Worm (Caenorhabditis elegans) whole organism, L4 larva: ENCODE results near the gene pph-4.1.

ENCODE experiments used
- D1046.2 ChIP-seq: fragments of 200-800 bp; sonication (Bioruptor generic); IDR thresholded peaks from 2 replicates; pipeline ENCODE4 v1.3.6; 2022; ENCODE audit warnings: missing genetic modification characterization, missing compliant biosample characterization
- R02D3.7 ChIP-seq: fragments of 150-350 bp; sonication (generic microtip); optimal IDR thresholded peaks from 3 replicates; lab custom pipeline; 2014; ENCODE audit warnings: missing biosample characterization, missing genetic modification characterization
- T26A8.4 ChIP-seq: fragments of 200-800 bp; sonication (Bioruptor generic); IDR thresholded peaks from 2 replicates; pipeline ENCODE4 v1.3.6; 2022; ENCODE audit warnings: missing genetic modification characterization, missing compliant biosample characterization
- Y105C5A.15 ChIP-seq: fragments of 200-800 bp; sonication (Bioruptor generic); IDR thresholded peaks from 2 replicates; pipeline ENCODE4 v1.3.6; 2022; ENCODE audit warnings: missing genetic modification characterization, missing compliant biosample characterization
- Y5F2A.4 ChIP-seq: fragments of 200-800 bp; sonication (Bioruptor generic); optimal IDR thresholded peaks from 2 replicates; lab custom pipeline; 2018; ENCODE audit warnings: mild to moderate bottlenecking, missing genetic modification characterization, missing compliant biosample characterization
- Y75B8A.6 ChIP-seq: fragments of 200-800 bp; sonication (Bioruptor generic); IDR thresholded peaks from 2 replicates; pipeline ENCODE4 v1.3.6; 2022; ENCODE audit warnings: missing genetic modification reagents, missing genetic modification characterization, missing compliant biosample characterization
- ZK337.2 ChIP-seq: fragments of 200-800 bp; sonication (Bioruptor generic); IDR thresholded peaks from 2 replicates; pipeline ENCODE4 v1.3.6; 2022; ENCODE audit warnings: missing genetic modification reagents, missing genetic modification characterization, missing compliant biosample characterization
- aha-1 ChIP-seq: fragments of 150-350 bp; peaks from one replicate; lab custom pipeline; 2014; ENCODE audit warnings: missing biosample characterization, missing genetic modification characterization
- aly-2 ChIP-seq: sonication (generic microtip); optimal IDR thresholded peaks from 2 replicates; lab custom pipeline; 2018; ENCODE audit warnings: missing biosample characterization, missing genetic modification characterization
- ama-1 ChIP-seq: fragments of 150-350 bp; optimal IDR thresholded peaks from 2 replicates; lab custom pipeline; 2014; ENCODE audit warnings: inconsistent platforms, mixed read lengths
- ceh-28 ChIP-seq: fragments of 150-350 bp; optimal IDR thresholded peaks from 2 replicates; lab custom pipeline; 2014; ENCODE audit warnings: missing biosample characterization, missing genetic modification reagents, missing genetic modification characterization
- ceh-32 ChIP-seq: sonication (generic microtip); optimal IDR thresholded peaks from 2 replicates; lab custom pipeline; 2016; ENCODE audit warnings: mild to moderate bottlenecking, missing genetic modification characterization, missing compliant biosample characterization; ENCODE audit not compliant: poor library complexity
- ceh-82 ChIP-seq: sonication (generic microtip); optimal IDR thresholded peaks from 2 replicates; lab custom pipeline; 2017; ENCODE audit warnings: missing biosample characterization, missing genetic modification characterization
- ces-1 ChIP-seq: fragments of 150-350 bp; sonication (generic microtip); optimal IDR thresholded peaks from 4 replicates; lab custom pipeline; 2014; ENCODE audit warnings: missing biosample characterization, missing genetic modification reagents, missing genetic modification characterization
- daf-16 ChIP-seq, 3 experiments: sonication (generic microtip); optimal IDR thresholded peaks; 2 replicates each; lab custom pipeline; 2016 to 2017; ENCODE audit warnings: missing genetic modification characterization in 3 of 3, missing genetic modification reagents in 3 of 3, mild to moderate bottlenecking in 2 of 3, missing compliant biosample characterization in 2 of 3, missing biosample characterization in 1 of 3, moderate library complexity in 1 of 3
- dpl-1 ChIP-seq: fragments of 150-350 bp; optimal IDR thresholded peaks from 2 replicates; lab custom pipeline; 2014; ENCODE audit warnings: missing biosample characterization, missing genetic modification reagents, missing genetic modification characterization
- dve-1 ChIP-seq: sonication (generic microtip); optimal IDR thresholded peaks from 2 replicates; lab custom pipeline; 2017; ENCODE audit warnings: antibody characterized with exemption, mild to moderate bottlenecking, missing genetic modification characterization, missing compliant biosample characterization; ENCODE audit not compliant: insufficient read depth
- egl-27 ChIP-seq: sonication (generic microtip); optimal IDR thresholded peaks from 3 replicates; lab custom pipeline; 2017; ENCODE audit warnings: missing biosample characterization, missing genetic modification reagents, missing genetic modification characterization
- gei-8 ChIP-seq: fragments of 200-800 bp; sonication (Bioruptor generic); optimal IDR thresholded peaks from 2 replicates; lab custom pipeline; 2018; ENCODE audit warnings: mild to moderate bottlenecking, missing genetic modification characterization, missing compliant biosample characterization
- hlh-30 ChIP-seq: sonication (generic microtip); optimal IDR thresholded peaks from 2 replicates; lab custom pipeline; 2017; ENCODE audit warnings: antibody characterized with exemption, mild to moderate bottlenecking, missing genetic modification characterization, missing compliant biosample characterization; ENCODE audit not compliant: insufficient read depth
- lin-13 ChIP-seq: fragments of 150-350 bp; optimal IDR thresholded peaks from 2 replicates; lab custom pipeline; 2014; ENCODE audit warnings: missing biosample characterization, missing genetic modification reagents, missing genetic modification characterization
- lin-15B ChIP-seq: fragments of 150-350 bp; sonication (generic microtip); optimal IDR thresholded peaks from 3 replicates; lab custom pipeline; 2014; ENCODE audit warnings: missing biosample characterization, missing genetic modification characterization
- lin-38 ChIP-seq: fragments of 200-800 bp; sonication (Bioruptor generic); IDR thresholded peaks from 2 replicates; pipeline ENCODE4 v1.3.6; 2022; ENCODE audit warnings: missing genetic modification reagents, missing genetic modification characterization, missing compliant biosample characterization
- lin-39 ChIP-seq: fragments of 150-350 bp; optimal IDR thresholded peaks from 2 replicates; lab custom pipeline; 2014; ENCODE audit warnings: missing biosample characterization, missing genetic modification reagents, missing genetic modification characterization
- lir-3 ChIP-seq: sonication (generic microtip); optimal IDR thresholded peaks from 2 replicates; lab custom pipeline; 2016; ENCODE audit warnings: mild to moderate bottlenecking, missing genetic modification characterization, missing compliant biosample characterization
- lsy-2 ChIP-seq, 2 experiments: fragments of 150-350 bp in 1 of 2; sonication (generic microtip) in 1 of 2; optimal IDR thresholded peaks; 2 replicates each; lab custom pipeline; 2014 to 2017; ENCODE audit warnings: missing biosample characterization in 2 of 2, missing genetic modification characterization in 2 of 2
- mdl-1 ChIP-seq, 2 experiments: fragments of 150-350 bp in 1 of 2; sonication (generic microtip) in 1 of 2; optimal IDR thresholded peaks; 2 replicates each; lab custom pipeline; 2014 to 2017; ENCODE audit warnings: missing biosample characterization in 2 of 2, missing genetic modification characterization in 2 of 2
- mes-2 ChIP-seq: sonication (generic microtip); optimal IDR thresholded peaks from 2 replicates; lab custom pipeline; 2016; ENCODE audit warnings: missing genotype, mild to moderate bottlenecking, missing genetic modification characterization, missing compliant biosample characterization; ENCODE audit not compliant: poor library complexity, severe bottlenecking
- mxl-3 ChIP-seq: fragments of 200-800 bp; sonication (Bioruptor generic); optimal IDR thresholded peaks from 2 replicates; lab custom pipeline; 2018; ENCODE audit warnings: mild to moderate bottlenecking, missing genetic modification characterization, missing compliant biosample characterization
- nhr-102 ChIP-seq: sonication (generic microtip); optimal IDR thresholded peaks from 2 replicates; lab custom pipeline; 2016; ENCODE audit warnings: mild to moderate bottlenecking, missing genetic modification characterization, moderate library complexity, missing compliant biosample characterization
- nhr-28 ChIP-seq: fragments of 150-350 bp; optimal IDR thresholded peaks from 2 replicates; lab custom pipeline; 2014; ENCODE audit warnings: missing biosample characterization, missing genetic modification characterization
- nhr-42 ChIP-seq: fragments of 200-800 bp; sonication (Bioruptor generic); IDR thresholded peaks from 2 replicates; pipeline ENCODE4 v1.3.6; 2022; ENCODE audit warnings: missing genetic modification characterization, missing compliant biosample characterization
- nhr-48 ChIP-seq: sonication (generic microtip); optimal IDR thresholded peaks from 2 replicates; lab custom pipeline; 2016; ENCODE audit warnings: mild to moderate bottlenecking, missing genetic modification characterization, missing compliant biosample characterization
- nhr-77 ChIP-seq: fragments of 150-350 bp; optimal IDR thresholded peaks from 2 replicates; lab custom pipeline; 2014; ENCODE audit warnings: missing biosample characterization, missing genetic modification characterization
- pha-4 ChIP-seq, 2 experiments: fragments of 150-350 bp in 1 of 2; fragments of 200-800 bp in 1 of 2; sonication (Bioruptor generic) in 1 of 2; IDR thresholded peaks in 1 of 2; optimal IDR thresholded peaks in 1 of 2; 2 replicates each; pipeline versions ENCODE4 v1.3.6 to Lab custom; 2014 to 2022; ENCODE audit warnings: missing genetic modification characterization in 2 of 2, missing genetic modification reagents in 2 of 2, missing biosample characterization in 1 of 2, missing compliant biosample characterization in 1 of 2
- php-3 ChIP-seq: fragments of 200-800 bp; sonication (Bioruptor generic); IDR thresholded peaks from 2 replicates; pipeline ENCODE4 v1.3.6; 2022; ENCODE audit warnings: missing genetic modification reagents, missing genetic modification characterization, missing compliant biosample characterization
- pqm-1 ChIP-seq: sonication (generic microtip); optimal IDR thresholded peaks from 2 replicates; lab custom pipeline; 2017; ENCODE audit warnings: missing biosample characterization, missing genetic modification characterization
- rbr-2 ChIP-seq: sonication (generic microtip); optimal IDR thresholded peaks from 2 replicates; lab custom pipeline; 2016; ENCODE audit warnings: missing genotype, missing genetic modification characterization, missing compliant biosample characterization
- saeg-2 ChIP-seq: fragments of 200-800 bp; sonication (Bioruptor generic); IDR thresholded peaks from 2 replicates; pipeline ENCODE4 v1.3.6; 2022; ENCODE audit warnings: missing genetic modification reagents, missing genetic modification characterization, missing compliant biosample characterization
- sdz-12 ChIP-seq: fragments of 200-800 bp; sonication (Bioruptor generic); optimal IDR thresholded peaks from 2 replicates; lab custom pipeline; 2018; ENCODE audit warnings: mild to moderate bottlenecking, missing genetic modification characterization, missing compliant biosample characterization
- snpc-4 ChIP-seq: fragments of 150-350 bp; optimal IDR thresholded peaks from 2 replicates; lab custom pipeline; 2014; ENCODE audit warnings: missing biosample characterization, missing genetic modification characterization
- spr-1 ChIP-seq: sonication (generic microtip); optimal IDR thresholded peaks from 2 replicates; lab custom pipeline; 2016; ENCODE audit warnings: mild to moderate bottlenecking, missing genetic modification characterization, missing compliant biosample characterization
- tra-1 ChIP-seq: fragments of 200-800 bp; sonication (Bioruptor generic); IDR thresholded peaks from 2 replicates; pipeline ENCODE4 v1.3.6; 2022; ENCODE audit warnings: missing genetic modification reagents, missing genetic modification characterization, missing compliant biosample characterization
- unc-39 ChIP-seq: sonication (generic microtip); optimal IDR thresholded peaks from 2 replicates; lab custom pipeline; 2017; ENCODE audit warnings: missing biosample characterization, missing genetic modification characterization
- unc-62 ChIP-seq, 3 experiments: fragments of 150-350 bp in 1 of 3; sonication (generic microtip); optimal IDR thresholded peaks in 2 of 3; peaks in 1 of 3; 1 replicate in 1 of 3; 2 replicates in 2 of 3; lab custom pipeline; 2014 to 2017; ENCODE audit warnings: missing biosample characterization in 3 of 3, missing genetic modification characterization in 3 of 3, missing genetic modification reagents in 3 of 3, missing genotype in 1 of 3
- zfp-3 ChIP-seq: fragments of 200-800 bp; sonication (Bioruptor generic); conservative IDR thresholded peaks from 2 replicates; pipeline ENCODE4 v1.3.6; 2022; ENCODE audit warnings: missing genetic modification reagents, missing genetic modification characterization, missing compliant biosample characterization
- ztf-7 ChIP-seq: fragments of 150-350 bp; optimal IDR thresholded peaks from 2 replicates; lab custom pipeline; 2014; ENCODE audit warnings: missing biosample characterization, missing genetic modification characterization

Gene pph-4.1

DNA sequence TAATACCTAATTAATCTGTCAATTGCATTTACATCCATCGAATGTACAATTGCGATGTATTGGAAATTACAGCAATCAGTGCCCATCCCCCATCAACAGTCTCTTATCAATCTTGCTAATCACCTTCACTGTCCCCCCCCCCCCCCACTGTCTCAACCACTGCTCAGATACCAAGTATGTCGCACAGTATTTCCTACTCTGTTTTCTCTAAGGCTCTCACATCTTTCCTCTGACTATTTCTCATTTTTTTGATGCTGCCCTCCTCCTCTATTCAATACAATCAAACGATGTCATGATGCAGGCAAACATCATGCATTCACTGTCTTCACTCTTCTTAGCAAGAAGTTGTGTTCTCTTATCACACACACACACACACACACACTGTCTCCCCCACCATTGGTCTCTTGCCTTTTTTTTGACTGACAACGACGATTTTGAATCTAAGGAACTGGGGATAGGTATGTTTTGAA, 23.6 kb downstream of the pph-4.1 start, which contains the start of the genes zip-12 and Y75B8A.63 (continued):
- TF ChIP-seq dve-1 (tag; lab: Kevin White, UChicago) (peak; percentile 70), pha-4 (GFP tag; IDR thresholded peaks at IDR 0.05; lab: Robert Waterston, UW) (0 out of 2 replicates have a peak, but pooled peaks have one; percentile 31), pha-4 (tag; optimal IDR thresholded peaks at IDR 0.05; lab: Kevin White, UChicago) (no peak), snpc-4 (tag; lab: Kevin White, UChicago) (no peak), T26A8.4 (GFP tag; lab: Robert Waterston, UW) (no peak), Y5F2A.4 (GFP tag; lab: Kevin White, UChicago) (no peak), lir-3 (tag; lab: Kevin White, UChicago) (no peak), egl-27 (tag; lab: Kevin White, UChicago) (no peak), nhr-42 (GFP tag; lab: Robert Waterston, UW) (no peak), mxl-3 (GFP tag; lab: Kevin White, UChicago) (peak; percentile 28), lsy-2 (tag; optimal IDR thresholded peaks at IDR 0.05; lab: Kevin White, UChicago) (peak in 1 of 2 experiments; percentile 36), dpl-1 (GFP tag; lab: Kevin White, UChicago) (no peak), pqm-1 (peak; percentile 52), daf-16 (GFP tag; optimal IDR thresholded peaks at IDR 0.05; lab: Kevin White, UChicago) (no peak), daf-16 (tag; optimal IDR thresholded peaks at IDR 0.05; lab: Kevin White, UChicago) (peak; percentile 49), ceh-32 (no peak), D1046.2 (no peak), R02D3.7 (tag; lab: Kevin White, UChicago) (no peak), lin-38 (GFP tag; lab: Robert Waterston, UW) (peak; percentile 20; the same call in 1 of the 2 replicates), zfp-3 (GFP tag; lab: Robert Waterston, UW) (no peak)
- TF ChIP-seq, all 104 proteins: peak for 15

ce11 chrIII:12325284-12325683, 25.9 kb downstream of the pph-4.1 start:
- TF ChIP-seq sdz-12 (GFP tag; lab: Kevin White, UChicago): no peak
- TF ChIP-seq ceh-82 (tag; lab: Kevin White, UChicago): no peak
- no peak for TF ChIP-seq lin-39 (tag; lab: Kevin White, UChicago)
- TF ChIP-seq aha-1 (tag; lab: Kevin White, UChicago): peak; percentile 87
- TF ChIP-seq Y75B8A.6 (GFP tag; lab: Robert Waterston, UW): no peak
- TF ChIP-seq dve-1 (tag; lab: Kevin White, UChicago): peak; percentile 96
- TF ChIP-seq spr-1 (tag; lab: Kevin White, UChicago): no peak
- TF ChIP-seq unc-62 (GFP tag; optimal IDR thresholded peaks at IDR 0.05 in 1 of 2; lab: Kevin White, UChicago): no peak
- no peak for TF ChIP-seq unc-62 (tag; optimal IDR thresholded peaks at IDR 0.05; lab: Kevin White, UChicago)
- no peak for TF ChIP-seq mdl-1 (tag; optimal IDR thresholded peaks at IDR 0.05; lab: Kevin White, UChicago)
- peak; percentile 83 for TF ChIP-seq php-3 (GFP tag; lab: Robert Waterston, UW)
- TF ChIP-seq aly-2 (tag; lab: Kevin White, UChicago): no peak
- no peak for TF ChIP-seq saeg-2 (GFP tag; lab: Robert Waterston, UW)
- TF ChIP-seq lin-15B (tag; lab: Kevin White, UChicago): no peak
- peak; percentile 45 for TF ChIP-seq nhr-102 (tag; lab: Kevin White, UChicago)
- 0 out of 2 replicates have a peak, but pooled peaks have one; percentile 23 for TF ChIP-seq pha-4 (GFP tag; IDR thresholded peaks at IDR 0.05; lab: Robert Waterston, UW)
- no peak for TF ChIP-seq pha-4 (tag; optimal IDR thresholded peaks at IDR 0.05; lab: Kevin White, UChicago)
- no peak for TF ChIP-seq ces-1
- peak; percentile 61 for TF ChIP-seq hlh-30 (tag; lab: Kevin White, UChicago)
- TF ChIP-seq mxl-3 (GFP tag; lab: Kevin White, UChicago): peak; percentile 40
- peak; percentile 78 for TF ChIP-seq nhr-28 (tag; lab: Kevin White, UChicago)
- no peak for TF ChIP-seq ZK337.2
- no peak for TF ChIP-seq ceh-28 (tag; lab: Kevin White, UChicago)
- TF ChIP-seq nhr-48 (tag; lab: Kevin White, UChicago): peak; percentile 42
- no peak for TF ChIP-seq lsy-2 (tag; optimal IDR thresholded peaks at IDR 0.05; lab: Kevin White, UChicago)
- 0 out of 2 replicates have a peak, but pooled peaks have one; percentile 31 for TF ChIP-seq tra-1 (GFP tag; lab: Robert Waterston, UW)
- TF ChIP-seq Y105C5A.15 (GFP tag; lab: Robert Waterston, UW): no peak
- TF ChIP-seq gei-8 (GFP tag; lab: Kevin White, UChicago): peak; percentile 25
- no peak for TF ChIP-seq unc-39 (tag; lab: Kevin White, UChicago)
- peak; percentile 45 for TF ChIP-seq mes-2 (tag; lab: Kevin White, UChicago)
- TF ChIP-seq ama-1 (lab: Kevin White, UChicago): no peak
- TF ChIP-seq nhr-77 (tag; lab: Kevin White, UChicago): peak; percentile 26
- peak; percentile 47 for TF ChIP-seq ztf-7 (tag; lab: Kevin White, UChicago)
- TF ChIP-seq pqm-1: peak; percentile 81
- no peak for TF ChIP-seq lin-13
- TF ChIP-seq rbr-2 (tag; lab: Kevin White, UChicago): no peak
